Worm (Caenorhabditis elegans) whole organism, early embryonic: ENCODE results near the gene F08C6.18.

Experiments used
- B0310.2 ChIP-seq: sonication (generic microtip); optimal IDR thresholded peaks from 2 replicates; lab custom pipeline; 2016; ENCODE audit warnings: mild to moderate bottlenecking, missing genetic modification characterization, missing compliant biosample characterization
- F13C5.2 ChIP-seq: sonication (generic microtip); optimal IDR thresholded peaks from 2 replicates; lab custom pipeline; 2017; ENCODE audit warnings: mild to moderate bottlenecking, missing genetic modification characterization, inconsistent platforms, missing compliant biosample characterization
- aly-1 ChIP-seq: sonication (generic microtip); optimal IDR thresholded peaks from 2 replicates; lab custom pipeline; 2016; ENCODE audit warnings: missing genetic modification characterization, missing compliant biosample characterization
- ama-1 ChIP-seq: fragments of 150-350 bp; optimal IDR thresholded peaks from 2 replicates; lab custom pipeline; 2014
- ceh-13 ChIP-seq: fragments of 200-800 bp; sonication (Bioruptor generic); optimal IDR thresholded peaks from 2 replicates; lab custom pipeline; 2018; ENCODE audit warnings: mild to moderate bottlenecking, missing genetic modification characterization, missing compliant biosample characterization
- ceh-36 ChIP-seq: sonication (generic microtip); optimal IDR thresholded peaks from 2 replicates; lab custom pipeline; 2016; ENCODE audit warnings: missing genetic modification characterization, inconsistent platforms, missing compliant biosample characterization
- ets-7 ChIP-seq: sonication (generic microtip); optimal IDR thresholded peaks from 2 replicates; lab custom pipeline; 2016; ENCODE audit warnings: missing genotype, missing genetic modification characterization, missing compliant biosample characterization
- flt-1 ChIP-seq: fragments of 200-800 bp; sonication (Bioruptor generic); IDR thresholded peaks from 2 replicates; pipeline ENCODE4 v1.3.6; 2022; ENCODE audit warnings: missing genetic modification characterization, missing compliant biosample characterization
- hmbx-1 ChIP-seq: sonication (generic microtip); optimal IDR thresholded peaks from 2 replicates; lab custom pipeline; 2016; ENCODE audit warnings: mild to moderate bottlenecking, missing genetic modification characterization, missing compliant biosample characterization
- hmg-4 ChIP-seq: fragments of 200-800 bp; sonication (Bioruptor generic); optimal IDR thresholded peaks from 2 replicates; lab custom pipeline; 2018; ENCODE audit warnings: mild to moderate bottlenecking, missing genetic modification characterization, missing compliant biosample characterization
- hnd-1 ChIP-seq: sonication (generic microtip); optimal IDR thresholded peaks from 2 replicates; lab custom pipeline; 2016; ENCODE audit warnings: missing genetic modification characterization, missing compliant biosample characterization
- pes-1 ChIP-seq: fragments of 200-800 bp; sonication (Bioruptor generic); IDR thresholded peaks from 2 replicates; pipeline ENCODE4 v1.3.6; 2022; ENCODE audit warnings: missing genetic modification reagents, missing genetic modification characterization, missing compliant biosample characterization
- scrt-1 ChIP-seq: fragments of 200-800 bp; sonication (Bioruptor generic); IDR thresholded peaks from 2 replicates; pipeline ENCODE4 v1.3.6; 2022; ENCODE audit warnings: missing genetic modification characterization, missing compliant biosample characterization
- sea-1 ChIP-seq: fragments of 200-800 bp; sonication (Bioruptor generic); conservative IDR thresholded peaks from 2 replicates; pipeline ENCODE4 v1.3.6; 2022; ENCODE audit warnings: missing genetic modification characterization, missing compliant biosample characterization
- tbx-11 ChIP-seq: fragments of 200-800 bp; sonication (Bioruptor generic); IDR thresholded peaks from 2 replicates; pipeline ENCODE4 v1.3.6; 2022; ENCODE audit warnings: missing genetic modification characterization, missing compliant biosample characterization
- tbx-37 ChIP-seq: fragments of 200-800 bp; sonication (Bioruptor generic); conservative IDR thresholded peaks from 2 replicates; pipeline ENCODE4 v1.3.6; 2022; ENCODE audit warnings: missing genetic modification reagents, missing genetic modification characterization, missing compliant biosample characterization
- tra-4 ChIP-seq: sonication (generic microtip); optimal IDR thresholded peaks from 2 replicates; lab custom pipeline; 2017; ENCODE audit warnings: missing genetic modification characterization, missing compliant biosample characterization

The F08C6.18 gene

DNA sequence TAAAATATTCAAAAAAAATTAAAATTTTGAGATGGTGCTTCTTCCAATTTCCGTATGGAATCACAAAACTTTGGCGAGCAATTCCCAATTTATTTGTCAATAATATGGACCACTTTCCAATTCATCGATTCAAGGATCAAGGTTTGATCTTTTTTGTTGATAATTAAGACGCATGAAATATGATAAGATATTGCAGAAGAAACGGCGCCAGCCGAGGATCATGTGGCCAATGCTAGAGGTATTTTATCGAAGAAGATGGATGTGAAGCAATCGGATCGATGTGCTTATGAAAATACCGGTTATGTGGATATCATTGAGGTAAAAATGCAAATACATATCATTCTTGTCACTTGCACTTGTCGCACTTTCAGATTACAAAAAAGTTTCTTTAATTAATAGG lies 23.0 kb downstream of the F08C6.18 start:
- TF ChIP-seq tbx-37 (GFP tag; lab: Robert Waterston, UW) (no peak), flt-1 (GFP tag; lab: Robert Waterston, UW) (no peak), hmbx-1 (no peak), hnd-1 (tag; lab: Kevin White, UChicago) (no peak), F13C5.2 (tag; lab: Kevin White, UChicago) (no peak), tra-4 (no peak)

DNA sequence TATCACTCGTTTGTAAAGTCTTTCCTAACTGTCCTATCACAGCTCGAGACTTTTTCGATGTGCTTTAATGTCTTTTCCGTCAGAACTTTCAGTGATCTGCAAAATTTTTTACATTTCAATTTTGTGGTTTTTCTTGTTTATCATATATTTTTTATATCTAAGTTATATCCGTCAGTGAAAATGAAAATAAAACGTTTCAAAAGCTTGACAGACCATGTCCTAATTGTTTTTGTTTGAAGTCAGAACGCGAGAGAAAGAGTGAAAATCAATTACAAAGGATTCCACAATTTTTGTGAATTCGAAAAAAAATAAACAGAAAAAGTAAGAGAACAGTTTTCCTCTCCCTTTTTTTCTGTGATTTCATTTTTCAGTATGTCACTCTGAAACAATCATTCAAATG lies 25.3 kb downstream of the F08C6.18 start, which contains the start of gene F46C8.1:
Gene F46C8.1 (plus strand): TSS at position 301 of the 400 bp plus-strand sequence.
- TF ChIP-seq tbx-11 (GFP tag; lab: Robert Waterston, UW) (no peak), B0310.2 (tag; lab: Kevin White, UChicago) (no peak), ets-7 (tag; lab: Kevin White, UChicago) (no peak), hnd-1 (tag; lab: Kevin White, UChicago) (no peak), aly-1 (tag; lab: Kevin White, UChicago) (no peak), ceh-13 (GFP tag; lab: Kevin White, UChicago) (no peak), hmg-4 (GFP tag; lab: Kevin White, UChicago) (no peak), tra-4 (no peak), sea-1 (GFP tag; lab: Robert Waterston, UW) (no peak), F13C5.2 (tag; lab: Kevin White, UChicago) (no peak), ceh-36 (tag; lab: Kevin White, UChicago) (no peak), tbx-37 (GFP tag; lab: Robert Waterston, UW) (no peak)

DNA sequence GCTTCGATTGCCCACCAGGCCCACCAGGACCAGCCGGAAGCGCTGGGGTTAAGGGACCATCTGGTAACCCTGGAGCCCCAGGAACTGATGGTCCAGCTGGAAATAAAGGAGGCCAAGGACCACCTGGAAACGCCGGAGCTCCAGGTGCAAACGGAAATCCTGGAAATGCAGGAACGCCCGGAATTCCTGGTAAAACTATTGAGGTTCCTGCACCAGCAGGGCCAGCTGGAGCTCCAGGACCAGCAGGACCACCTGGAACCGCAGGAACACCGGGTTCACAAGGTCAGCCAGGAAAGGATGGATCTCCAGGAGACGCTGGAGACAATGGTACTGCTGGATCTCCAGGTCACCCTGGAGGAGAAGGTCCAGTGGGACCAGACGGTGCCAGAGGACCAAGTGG lies 25.7 kb downstream of the F08C6.18 start:
- TF ChIP-seq tra-4 (no peak), hmbx-1 (no peak), hmg-4 (GFP tag; lab: Kevin White, UChicago) (no peak), B0310.2 (tag; lab: Kevin White, UChicago) (no peak), ceh-13 (GFP tag; lab: Kevin White, UChicago) (no peak), ama-1 (lab: Kevin White, UChicago) (no peak), aly-1 (tag; lab: Kevin White, UChicago) (no peak), F13C5.2 (tag; lab: Kevin White, UChicago) (no peak), pes-1 (GFP tag; lab: Robert Waterston, UW) (no peak), ceh-36 (tag; lab: Kevin White, UChicago) (no peak), tbx-11 (GFP tag; lab: Robert Waterston, UW) (no peak), scrt-1 (GFP tag; lab: Robert Waterston, UW) (no peak), tbx-37 (GFP tag; lab: Robert Waterston, UW) (no peak), ets-7 (tag; lab: Kevin White, UChicago) (no peak)

ce11 chrX:7546509-7546908 lies 26.9 kb downstream of the F08C6.18 start, which contains the start of gene col-174:
Gene col-174 (plus strand): TSS chrX:7546809.
- TF ChIP-seq F13C5.2 (tag; lab: Kevin White, UChicago) (no peak), tbx-11 (GFP tag; lab: Robert Waterston, UW) (no peak), hnd-1 (tag; lab: Kevin White, UChicago) (no peak), ceh-13 (GFP tag; lab: Kevin White, UChicago) (no peak), ets-7 (tag; lab: Kevin White, UChicago) (no peak), ama-1 (lab: Kevin White, UChicago) (no peak), scrt-1 (GFP tag; lab: Robert Waterston, UW) (no peak), flt-1 (GFP tag; lab: Robert Waterston, UW) (no peak), pes-1 (GFP tag; lab: Robert Waterston, UW) (no peak), tra-4 (no peak), tbx-37 (GFP tag; lab: Robert Waterston, UW) (no peak), B0310.2 (tag; lab: Kevin White, UChicago) (no peak), hmbx-1 (no peak), ceh-36 (tag; lab: Kevin White, UChicago) (no peak), aly-1 (tag; lab: Kevin White, UChicago) (no peak)

ce11 chrX:7541078-7541477 lies 32.4 kb downstream of the F08C6.18 start:
- TF ChIP-seq tbx-11 (GFP tag; lab: Robert Waterston, UW): no peak
- no peak for TF ChIP-seq hmbx-1
- TF ChIP-seq ama-1 (lab: Kevin White, UChicago): no peak
- TF ChIP-seq scrt-1 (GFP tag; lab: Robert Waterston, UW): no peak
- no peak for TF ChIP-seq sea-1 (GFP tag; lab: Robert Waterston, UW)
- no peak for TF ChIP-seq ceh-13 (GFP tag; lab: Kevin White, UChicago)

- TF ChIP-seq ama-1 (lab: Kevin White, UChicago): no peak
- no peak for TF ChIP-seq scrt-1 (GFP tag; lab: Robert Waterston, UW)
- TF ChIP-seq F13C5.2 (tag; lab: Kevin White, UChicago): no peak
- no peak for TF ChIP-seq ets-7 (tag; lab: Kevin White, UChicago)
- TF ChIP-seq pes-1 (GFP tag; lab: Robert Waterston, UW): no peak
- TF ChIP-seq ceh-36 (tag; lab: Kevin White, UChicago): no peak
- TF ChIP-seq hmg-4 (GFP tag; lab: Kevin White, UChicago): no peak
- no peak for TF ChIP-seq aly-1 (tag; lab: Kevin White, UChicago)
- TF ChIP-seq B0310.2 (tag; lab: Kevin White, UChicago): no peak
- no peak for TF ChIP-seq ceh-13 (GFP tag; lab: Kevin White, UChicago)
- no peak for TF ChIP-seq flt-1 (GFP tag; lab: Robert Waterston, UW)
- no peak for TF ChIP-seq hnd-1 (tag; lab: Kevin White, UChicago)
- no peak for TF ChIP-seq hmbx-1
- TF ChIP-seq tra-4: no peak
- no peak for TF ChIP-seq tbx-11 (GFP tag; lab: Robert Waterston, UW)
- no peak for TF ChIP-seq sea-1 (GFP tag; lab: Robert Waterston, UW)
- no peak for TF ChIP-seq tbx-37 (GFP tag; lab: Robert Waterston, UW)
Measured at ce11 chrX:7540033-7540432, 33.4 kb downstream of the F08C6.18 start, which contains the start of gene glb-16. Gene glb-16 (minus strand): TSS chrX:7540133.

DNA sequence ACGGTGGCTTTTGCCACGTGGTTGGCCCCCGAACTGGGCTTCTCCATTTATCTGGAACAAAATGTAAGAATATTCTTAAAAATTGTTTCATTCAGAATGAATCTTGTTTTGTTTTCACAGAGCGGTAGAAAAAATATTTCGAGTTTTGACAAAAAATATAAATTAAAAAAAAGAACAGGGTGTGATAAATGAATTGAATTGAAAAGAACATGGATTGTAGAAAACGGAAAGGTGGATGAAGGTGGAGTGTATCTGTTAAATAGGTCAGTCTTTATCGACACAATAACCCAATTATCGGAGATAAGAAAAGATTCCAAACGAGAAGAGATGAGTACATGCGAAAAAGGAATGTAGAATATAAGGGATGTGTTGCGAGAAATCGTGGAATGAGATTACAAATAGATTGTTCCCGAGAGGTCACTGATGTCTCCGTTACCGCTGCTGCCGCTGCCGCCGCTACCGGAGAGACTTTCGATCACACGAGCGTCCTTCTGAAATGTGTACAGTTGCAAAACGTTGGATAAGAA lies 35.6 kb downstream of the F08C6.18 start, which contains the start of gene dpy-7:
Gene dpy-7 (minus strand): TSS at position 51 of the 527 bp plus-strand sequence.
- TF ChIP-seq F13C5.2 (tag; lab: Kevin White, UChicago) (no peak), tbx-11 (GFP tag; lab: Robert Waterston, UW) (no peak), tra-4 (no peak), flt-1 (GFP tag; lab: Robert Waterston, UW) (no peak), tbx-37 (GFP tag; lab: Robert Waterston, UW) (no peak), pes-1 (GFP tag; lab: Robert Waterston, UW) (no peak), B0310.2 (tag; lab: Kevin White, UChicago) (no peak), ama-1 (lab: Kevin White, UChicago) (no peak), hmbx-1 (no peak), hnd-1 (tag; lab: Kevin White, UChicago) (no peak), sea-1 (GFP tag; lab: Robert Waterston, UW) (no peak), ets-7 (tag; lab: Kevin White, UChicago) (no peak), scrt-1 (GFP tag; lab: Robert Waterston, UW) (no peak), ceh-36 (tag; lab: Kevin White, UChicago) (no peak), hmg-4 (GFP tag; lab: Kevin White, UChicago) (no peak), aly-1 (tag; lab: Kevin White, UChicago) (no peak), ceh-13 (GFP tag; lab: Kevin White, UChicago) (no peak)
